Worm (Caenorhabditis elegans): ENCODE results near the gene ippk-1.

DNA sequence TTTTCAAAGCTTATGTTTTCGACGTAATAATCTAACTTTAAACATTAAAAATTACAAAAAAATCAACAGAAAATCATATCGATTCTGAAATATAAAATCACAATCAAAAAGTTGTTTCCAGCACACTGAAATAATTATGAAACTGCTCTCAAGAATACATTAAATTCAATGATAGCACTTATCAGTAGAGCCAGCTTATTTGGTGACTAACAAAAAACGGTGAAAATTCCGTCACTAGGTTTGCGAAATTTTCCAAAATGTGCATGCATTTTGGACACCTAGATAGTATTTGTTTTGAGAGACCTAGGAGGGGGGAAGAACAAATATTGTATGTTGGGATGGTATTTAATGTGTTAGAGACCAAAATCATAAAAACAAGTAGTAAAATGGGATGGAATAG lies 20.4 kb downstream of the ippk-1 start:
- no peak for TF ChIP-seq jun-1 (tag; optimal IDR thresholded peaks at IDR 0.05)
- no peak for TF ChIP-seq ztf-7 (tag; optimal IDR thresholded peaks at IDR 0.05)

Measured in whole organism, L4 larva.